Fruit fly (Drosophila melanogaster): ENCODE results near the gene GATAe.

Gene GATAe

dm6 chr3R:16042137-16042899, 33.4 kb downstream of the GATAe start (continued):
- TF ChIP-seq sd (tag; optimal IDR thresholded peaks at IDR 0.05): no peak
- TF ChIP-seq CG17328 (GFP tag; IDR thresholded peaks at IDR 0.05): no peak
- no peak for TF ChIP-seq bigmax (GFP tag; optimal IDR thresholded peaks at IDR 0.05)
- TF ChIP-seq Drgx (GFP tag; IDR thresholded peaks at IDR 0.05): peak; percentile 41; the same call in 1 of the 2 replicates
- peak; percentile 7 for TF ChIP-seq CG10543 (GFP tag; optimal IDR thresholded peaks at IDR 0.05)
- TF ChIP-seq prd (optimal IDR thresholded peaks at IDR 0.05): no peak
- no peak for TF ChIP-seq prd (GFP tag; IDR thresholded peaks at IDR 0.05)
- TF ChIP-seq Spps (tag; optimal IDR thresholded peaks at IDR 0.05): no peak
- TF ChIP-seq Trl (optimal IDR thresholded peaks at IDR 0.05): no peak
- no peak for TF ChIP-seq Trl (GFP tag; optimal IDR thresholded peaks at IDR 0.05)
- no peak for TF ChIP-seq unc-4 (GFP tag; IDR thresholded peaks at IDR 0.05; ENCODE audit: partially characterized antibody)
- TF ChIP-seq Sry-β (GFP tag; optimal IDR thresholded peaks at IDR 0.05): peak; percentile 3
- no peak for TF ChIP-seq ci (GFP tag; IDR thresholded peaks at IDR 0.05)
- TF ChIP-seq esg (GFP tag; conservative IDR thresholded peaks at IDR 0.05): no peak
- TF ChIP-seq NfI (GFP tag; optimal IDR thresholded peaks at IDR 0.05): no peak
- no peak for TF ChIP-seq CG2120 (GFP tag; optimal IDR thresholded peaks at IDR 0.05)
- no peak for TF ChIP-seq toy (GFP tag; IDR thresholded peaks at IDR 0.05)
- no peak for TF ChIP-seq CG11398 (GFP tag; optimal IDR thresholded peaks at IDR 0.05)
- TF ChIP-seq grau (tag; optimal IDR thresholded peaks at IDR 0.05): no peak
- TF ChIP-seq HLH4C (GFP tag; IDR thresholded peaks at IDR 0.05; ENCODE audit: partially characterized antibody): no peak
- no peak for TF ChIP-seq CG1024 (GFP tag; IDR thresholded peaks at IDR 0.05)
- TF ChIP-seq NC2α (GFP tag; optimal IDR thresholded peaks at IDR 0.05): no peak
- no peak for TF ChIP-seq CG10462 (GFP tag; optimal IDR thresholded peaks at IDR 0.05)
- no peak for TF ChIP-seq CG13287 (GFP tag; IDR thresholded peaks at IDR 0.05; ENCODE audit: partially characterized antibody)
- TF ChIP-seq C15 (GFP tag; IDR thresholded peaks at IDR 0.05): no peak
- 0 out of 3 replicates have a peak, but pooled peaks have one; percentile 8 for TF ChIP-seq Optix (GFP tag; IDR thresholded peaks at IDR 0.05)
- no peak for TF ChIP-seq tup (GFP tag; optimal IDR thresholded peaks at IDR 0.05)
- TF ChIP-seq CG3847 (GFP tag; IDR thresholded peaks at IDR 0.05): no peak
- no peak for TF ChIP-seq al (GFP tag; IDR thresholded peaks at IDR 0.05)
- no peak for TF ChIP-seq CG17385 (GFP tag; optimal IDR thresholded peaks at IDR 0.05)
- no peak for TF ChIP-seq CG17829 (tag; optimal IDR thresholded peaks at IDR 0.05)
- no peak for TF ChIP-seq CG33213 (GFP tag; optimal IDR thresholded peaks at IDR 0.05)
- TF ChIP-seq Ada2b (GFP tag; IDR thresholded peaks at IDR 0.05): no peak
- no peak for TF ChIP-seq salm (tag; optimal IDR thresholded peaks at IDR 0.05)
- no peak for TF ChIP-seq CG2889 (GFP tag; IDR thresholded peaks at IDR 0.05)
- TF ChIP-seq CG10431 (GFP tag; optimal IDR thresholded peaks at IDR 0.05): no peak
- no peak for TF ChIP-seq CoRest (tag; optimal IDR thresholded peaks at IDR 0.05)
- TF ChIP-seq Dll (GFP tag; IDR thresholded peaks at IDR 0.05; ENCODE audit: partially characterized antibody): peak; percentile 51; the same call in 2 of the 4 replicates
- TF ChIP-seq gt (GFP tag; IDR thresholded peaks at IDR 0.05): no peak
- TF ChIP-seq h (optimal IDR thresholded peaks at IDR 0.05): no peak
- TF ChIP-seq repo (GFP tag; optimal IDR thresholded peaks at IDR 0.05): no peak
- no peak for TF ChIP-seq HLH3B (GFP tag; IDR thresholded peaks at IDR 0.05)
- no peak for TF ChIP-seq CG17912 (GFP tag; optimal IDR thresholded peaks at IDR 0.05)
- TF ChIP-seq Atf3 (GFP tag; optimal IDR thresholded peaks at IDR 0.05): no peak
- TF ChIP-seq H2.0 (GFP tag; IDR thresholded peaks at IDR 0.05): no peak
- TF ChIP-seq Hr78 (GFP tag; optimal IDR thresholded peaks at IDR 0.05): no peak
- TF ChIP-seq CG10565 (GFP tag; optimal IDR thresholded peaks at IDR 0.05): no peak
- no peak for TF ChIP-seq ro (GFP tag; IDR thresholded peaks at IDR 0.05)
- TF ChIP-seq inv (GFP tag; IDR thresholded peaks at IDR 0.05; ENCODE audit: partially characterized antibody): no peak
- no peak for TF ChIP-seq sisA (GFP tag; IDR thresholded peaks at IDR 0.05)
- peak; percentile 72 for TF ChIP-seq sens (GFP tag)
- no peak for TF ChIP-seq klu (GFP tag; IDR thresholded peaks at IDR 0.05)

All from whole organism, embryonic.